Worm (Caenorhabditis elegans) whole organism, L3 larva: ENCODE results near the gene mtr-4.

Source experiments
- ZK546.5 ChIP-seq: sonication (generic microtip); optimal IDR thresholded peaks from 2 replicates; lab custom pipeline; 2017; ENCODE audit warnings: missing biosample characterization, missing genetic modification characterization
- aly-2 ChIP-seq: fragments of 150-350 bp; optimal IDR thresholded peaks from 2 replicates; lab custom pipeline; 2014; ENCODE audit warnings: missing biosample characterization, missing genetic modification characterization
- ama-1 ChIP-seq: fragments of 150-350 bp; optimal IDR thresholded peaks from 2 replicates; lab custom pipeline; 2018
- ceh-82 ChIP-seq: fragments of 150-350 bp; optimal IDR thresholded peaks from 2 replicates; lab custom pipeline; 2014; ENCODE audit warnings: missing biosample characterization, missing genetic modification characterization
- ceh-9 ChIP-seq: sonication (generic microtip); optimal IDR thresholded peaks from 2 replicates; lab custom pipeline; 2018; ENCODE audit warnings: missing biosample characterization, missing genetic modification characterization
- daf-12 ChIP-seq: fragments of 150-350 bp; optimal IDR thresholded peaks from 2 replicates; lab custom pipeline; 2014; ENCODE audit warnings: missing biosample characterization, missing genetic modification reagents, missing genetic modification characterization
- egl-27 ChIP-seq: sonication (generic microtip); optimal IDR thresholded peaks from 4 replicates; lab custom pipeline; 2017; ENCODE audit warnings: missing biosample characterization, missing genetic modification reagents, missing genetic modification characterization
- egl-5 ChIP-seq: fragments of 150-350 bp; optimal IDR thresholded peaks from 2 replicates; lab custom pipeline; 2017; ENCODE audit warnings: missing biosample characterization, missing genetic modification reagents, missing genetic modification characterization, inconsistent platforms
- elt-1 ChIP-seq: fragments of 150-350 bp; optimal IDR thresholded peaks from 2 replicates; lab custom pipeline; 2014; ENCODE audit warnings: missing biosample characterization, missing genetic modification characterization
- elt-2 ChIP-seq: sonication (generic microtip); optimal IDR thresholded peaks from 2 replicates; lab custom pipeline; 2016; ENCODE audit warnings: missing genetic modification reagents, mild to moderate bottlenecking, missing genetic modification characterization, missing compliant biosample characterization
- elt-3 ChIP-seq, 3 experiments: fragments of 150-350 bp in 1 of 3; sonication (generic microtip) in 2 of 3; optimal IDR thresholded peaks; 2 replicates in 2 of 3; 4 replicates in 1 of 3; lab custom pipeline; 2014 to 2017; ENCODE audit warnings: missing biosample characterization in 3 of 3, missing genetic modification characterization in 3 of 3
- eor-1 ChIP-seq, 2 experiments: fragments of 150-350 bp; optimal IDR thresholded peaks; 2 replicates each; lab custom pipeline; 2014 to 2018; ENCODE audit warnings: missing biosample characterization in 2 of 2, missing genetic modification characterization in 2 of 2
- fkh-10 ChIP-seq: sonication (generic microtip); optimal IDR thresholded peaks from 2 replicates; lab custom pipeline; 2017; ENCODE audit warnings: missing biosample characterization, missing genetic modification reagents, missing genetic modification characterization
- fkh-2 ChIP-seq: fragments of 150-350 bp; optimal IDR thresholded peaks from 2 replicates; lab custom pipeline; 2014; ENCODE audit warnings: missing biosample characterization, missing genetic modification reagents, missing genetic modification characterization
- lin-15B ChIP-seq: fragments of 150-350 bp; optimal IDR thresholded peaks from 2 replicates; lab custom pipeline; 2014; ENCODE audit warnings: missing biosample characterization, missing genetic modification characterization
- lin-39 ChIP-seq: fragments of 150-350 bp; optimal IDR thresholded peaks from 2 replicates; lab custom pipeline; 2018; ENCODE audit warnings: missing biosample characterization, missing genetic modification reagents, missing genetic modification characterization
- lsy-12 ChIP-seq: sonication (generic microtip); optimal IDR thresholded peaks from 2 replicates; lab custom pipeline; 2016; ENCODE audit warnings: mild to moderate bottlenecking, missing genetic modification characterization, missing compliant biosample characterization
- mdl-1 ChIP-seq: fragments of 150-350 bp; optimal IDR thresholded peaks from 2 replicates; lab custom pipeline; 2014; ENCODE audit warnings: missing biosample characterization, missing genetic modification characterization
- mml-1 ChIP-seq: fragments of 150-350 bp; sonication (generic microtip); optimal IDR thresholded peaks from 3 replicates; lab custom pipeline; 2014; ENCODE audit warnings: missing biosample characterization, missing genetic modification characterization
- nfya-1 ChIP-seq: sonication (generic microtip); optimal IDR thresholded peaks from 2 replicates; lab custom pipeline; 2017; ENCODE audit warnings: missing genetic modification characterization, mild to moderate bottlenecking, missing compliant biosample characterization, antibody characterized with exemption, moderate library complexity; ENCODE audit not compliant: insufficient read depth
- nhr-11 ChIP-seq: fragments of 150-350 bp; optimal IDR thresholded peaks from 2 replicates; lab custom pipeline; 2014; ENCODE audit warnings: missing biosample characterization, missing genetic modification characterization
- nhr-12 ChIP-seq: fragments of 150-350 bp; optimal IDR thresholded peaks from 2 replicates; lab custom pipeline; 2014; ENCODE audit warnings: missing biosample characterization, missing genetic modification characterization
- nhr-25 ChIP-seq: sonication (generic microtip); optimal IDR thresholded peaks from 2 replicates; lab custom pipeline; 2017; ENCODE audit warnings: missing biosample characterization, missing genetic modification characterization
- nhr-28 ChIP-seq: fragments of 150-350 bp; optimal IDR thresholded peaks from 2 replicates; lab custom pipeline; 2014; ENCODE audit warnings: missing biosample characterization, missing genetic modification characterization
- nhr-43 ChIP-seq: sonication (generic microtip); optimal IDR thresholded peaks from 2 replicates; lab custom pipeline; 2016; ENCODE audit warnings: mild to moderate bottlenecking, missing genetic modification characterization, missing compliant biosample characterization; ENCODE audit not compliant: poor library complexity, severe bottlenecking
- nhr-67 ChIP-seq: fragments of 150-350 bp; optimal IDR thresholded peaks from 2 replicates; lab custom pipeline; 2014; ENCODE audit warnings: missing biosample characterization, missing genetic modification characterization
- nhr-77 ChIP-seq: fragments of 150-350 bp; optimal IDR thresholded peaks from 2 replicates; lab custom pipeline; 2014; ENCODE audit warnings: missing biosample characterization, missing genetic modification characterization
- pha-4 ChIP-seq: fragments of 150-350 bp; optimal IDR thresholded peaks from 2 replicates; lab custom pipeline; 2014; ENCODE audit warnings: missing biosample characterization, missing genetic modification reagents, missing genetic modification characterization
- pqm-1 ChIP-seq: fragments of 150-350 bp; optimal IDR thresholded peaks from 2 replicates; lab custom pipeline; 2017; ENCODE audit warnings: missing biosample characterization, missing genetic modification characterization, inconsistent platforms
- sea-2 ChIP-seq: fragments of 150-350 bp; sonication (generic microtip); optimal IDR thresholded peaks from 4 replicates; lab custom pipeline; 2014; ENCODE audit warnings: missing biosample characterization, missing genetic modification reagents, missing genetic modification characterization
- skn-1 ChIP-seq: fragments of 150-350 bp; optimal IDR thresholded peaks from 2 replicates; lab custom pipeline; 2014; ENCODE audit warnings: missing biosample characterization, missing genetic modification characterization
- snpc-4 ChIP-seq: fragments of 150-350 bp; optimal IDR thresholded peaks from 2 replicates; lab custom pipeline; 2014; ENCODE audit warnings: missing biosample characterization, missing genetic modification characterization
- tbx-2 ChIP-seq: sonication (generic microtip); optimal IDR thresholded peaks from 2 replicates; lab custom pipeline; 2016; ENCODE audit warnings: mild to moderate bottlenecking, missing genetic modification characterization, missing compliant biosample characterization
- unc-39 ChIP-seq: sonication (generic microtip); optimal IDR thresholded peaks from 4 replicates; lab custom pipeline; 2017; ENCODE audit warnings: missing biosample characterization, missing genetic modification characterization
- zag-1 ChIP-seq: fragments of 150-350 bp; optimal IDR thresholded peaks from 2 replicates; lab custom pipeline; 2014; ENCODE audit warnings: missing biosample characterization, missing genetic modification characterization
- ztf-11 ChIP-seq: fragments of 150-350 bp; optimal IDR thresholded peaks from 2 replicates; lab custom pipeline; 2014; ENCODE audit warnings: missing biosample characterization, missing genetic modification characterization
- ztf-4 ChIP-seq: fragments of 150-350 bp; optimal IDR thresholded peaks from 2 replicates; lab custom pipeline; 2014; ENCODE audit warnings: missing biosample characterization, missing genetic modification characterization

mtr-4 gene

ce11 chrIV:9852818-9853466 lies 27.4 kb downstream of the mtr-4 start:
- TF ChIP-seq pqm-1 (tag; lab: Kevin White, UChicago) = no peak
- TF ChIP-seq pha-4 (tag; lab: Kevin White, UChicago) = no peak
- TF ChIP-seq elt-3 (tag; optimal IDR thresholded peaks at IDR 0.05; lab: Kevin White, UChicago) = no peak
- no peak for TF ChIP-seq nhr-77 (tag; lab: Kevin White, UChicago)
- TF ChIP-seq zag-1 (tag; lab: Kevin White, UChicago) = no peak
- no peak for TF ChIP-seq snpc-4 (tag; lab: Kevin White, UChicago)

- no peak for TF ChIP-seq lin-39 (tag; lab: Kevin White, UChicago)
- no peak for TF ChIP-seq daf-12
- TF ChIP-seq nhr-43 (tag; lab: Kevin White, UChicago) = no peak
- no peak for TF ChIP-seq nhr-67 (tag; lab: Kevin White, UChicago)
- TF ChIP-seq nhr-11 (tag; lab: Kevin White, UChicago) = no peak
- no peak for TF ChIP-seq egl-27 (tag; lab: Kevin White, UChicago)
- no peak for TF ChIP-seq fkh-2 (tag; lab: Kevin White, UChicago)
- TF ChIP-seq mml-1 = no peak
- TF ChIP-seq pha-4 (tag; lab: Kevin White, UChicago) = peak; percentile 73
- peak; percentile 39 for TF ChIP-seq pqm-1 (tag; lab: Kevin White, UChicago)
- TF ChIP-seq elt-2 = peak; percentile 64
- no peak for TF ChIP-seq zag-1 (tag; lab: Kevin White, UChicago)
- TF ChIP-seq, all 47 proteins: peak for 3
Measured at ce11 chrIV:9854952-9855351, 29.5 kb downstream of the mtr-4 start.

ce11 chrIV:9855712-9856111 lies 30.2 kb downstream of the mtr-4 start, which contains the start of gene K07F5.12:
TSS of gene K07F5.12 (plus strand) at chrIV:9856012.
- TF ChIP-seq ztf-11 (tag; lab: Kevin White, UChicago) (no peak), fkh-2 (tag; lab: Kevin White, UChicago) (no peak), pha-4 (tag; lab: Kevin White, UChicago) (no peak), aly-2 (no peak), ceh-82 (tag; lab: Kevin White, UChicago) (no peak), nhr-12 (tag; lab: Kevin White, UChicago) (no peak), mdl-1 (tag; lab: Kevin White, UChicago) (no peak), nhr-28 (no peak)
- TF ChIP-seq, all 47 proteins: peak for 0

ce11 chrIV:9857952-9858488 lies 32.5 kb downstream of the mtr-4 start, which contains the start of gene npp-1:
TSS of gene npp-1 (plus strand) at chrIV:9858488.
- peak; percentile 59 for TF ChIP-seq lin-15B (tag; lab: Kevin White, UChicago)
- TF ChIP-seq unc-39 (tag; lab: Kevin White, UChicago) = no peak
- peak; percentile 82 for TF ChIP-seq pha-4 (tag; lab: Kevin White, UChicago)
- TF ChIP-seq ztf-4 = no peak
- peak; percentile 20 for TF ChIP-seq elt-2
- no peak for TF ChIP-seq nhr-28
- peak; percentile 50 for TF ChIP-seq nfya-1 (tag; lab: Kevin White, UChicago)
- no peak for TF ChIP-seq egl-5
- TF ChIP-seq eor-1 (tag; optimal IDR thresholded peaks at IDR 0.05; lab: Kevin White, UChicago) = no peak
- no peak for TF ChIP-seq ztf-11 (tag; lab: Kevin White, UChicago)
- no peak for TF ChIP-seq elt-1
- no peak for TF ChIP-seq ceh-9 (tag; lab: Kevin White, UChicago)
- TF ChIP-seq mml-1 = no peak
- no peak for TF ChIP-seq fkh-10 (GFP tag; lab: Kevin White, UChicago)
- TF ChIP-seq ZK546.5 = no peak
- no peak for TF ChIP-seq lsy-12 (tag; lab: Kevin White, UChicago)
- TF ChIP-seq daf-12 = no peak
- TF ChIP-seq snpc-4 (tag; lab: Kevin White, UChicago) = no peak
- TF ChIP-seq ama-1 (lab: Kevin White, UChicago) = no peak
- no peak for TF ChIP-seq tbx-2 (tag; lab: Kevin White, UChicago)
- TF ChIP-seq nhr-77 (tag; lab: Kevin White, UChicago) = no peak
- TF ChIP-seq fkh-2 (tag; lab: Kevin White, UChicago) = no peak
- TF ChIP-seq sea-2 (GFP tag; lab: Kevin White, UChicago) = no peak
- peak; percentile 0 for TF ChIP-seq pqm-1 (tag; lab: Kevin White, UChicago)
- TF ChIP-seq nhr-25 (tag; lab: Kevin White, UChicago) = peak; percentile 20
- no peak for TF ChIP-seq skn-1 (tag; lab: Kevin White, UChicago)
